Fruit fly (Drosophila melanogaster) whole organism, pupa: ENCODE measurements around the gene CG45080.

ENCODE experiments used
- CG10348 ChIP-seq: fragments of 200-800 bp; sonication (Bioruptor generic); IDR thresholded peaks from 2 replicates; pipeline ENCODE4 v1.3.6; 2022; ENCODE audit warnings: missing biosample characterization, missing genetic modification characterization
- CG12605 ChIP-seq: fragments of 200-800 bp; sonication (Bioruptor generic); IDR thresholded peaks from 2 replicates; pipeline ENCODE4 v1.3.6; 2022; ENCODE audit warnings: missing biosample characterization, missing genetic modification characterization
- CG13204 ChIP-seq: fragments of 200-800 bp; sonication (Bioruptor generic); optimal IDR thresholded peaks from 2 replicates; lab custom pipeline; 2018; ENCODE audit warnings: missing biosample characterization, mild to moderate bottlenecking, missing genetic modification characterization, moderate library complexity
- CG15710 ChIP-seq: fragments of 200-800 bp; sonication (Bioruptor generic); optimal IDR thresholded peaks from 2 replicates; lab custom pipeline; 2018; ENCODE audit warnings: missing biosample characterization, mild to moderate bottlenecking, missing genetic modification characterization, moderate library complexity
- CG17806 ChIP-seq: fragments of 200-800 bp; sonication (Bioruptor generic); optimal IDR thresholded peaks from 2 replicates; lab custom pipeline; 2018; ENCODE audit warnings: missing biosample characterization, mild to moderate bottlenecking, missing genetic modification characterization, moderate library complexity
- CG32121 ChIP-seq: fragments of 200-800 bp; sonication (Bioruptor generic); IDR thresholded peaks from 2 replicates; pipeline ENCODE4 v1.3.6; 2022; ENCODE audit warnings: missing biosample characterization, missing genetic modification characterization
- CG34367 ChIP-seq: fragments of 200-800 bp; sonication (Bioruptor generic); optimal IDR thresholded peaks from 2 replicates; lab custom pipeline; 2018; ENCODE audit warnings: missing biosample characterization, mild to moderate bottlenecking, missing genetic modification characterization
- CG4496 ChIP-seq: fragments of 200-800 bp; sonication (Bioruptor generic); IDR thresholded peaks from 3 replicates; pipeline ENCODE4 v1.3.6; 2022; ENCODE audit warnings: missing biosample characterization, missing genetic modification characterization
- CG8301 ChIP-seq: fragments of 200-800 bp; sonication (Bioruptor generic); optimal IDR thresholded peaks from 2 replicates; lab custom pipeline; 2018; ENCODE audit warnings: missing biosample characterization, mild to moderate bottlenecking, missing genetic modification characterization
- D1 ChIP-seq: fragments of 200-800 bp; sonication (Bioruptor generic); optimal IDR thresholded peaks from 2 replicates; lab custom pipeline; 2018; ENCODE audit warnings: missing biosample characterization, mild to moderate bottlenecking, missing genetic modification characterization, moderate library complexity
- EcR ChIP-seq: fragments of 200-800 bp; sonication (Bioruptor generic); optimal IDR thresholded peaks from 3 replicates; lab custom pipeline; 2019; ENCODE audit warnings: missing biosample characterization, missing genetic modification characterization, mild to moderate bottlenecking, moderate library complexity, missing genetic modification reagents
- Pif1A ChIP-seq: fragments of 200-800 bp; sonication (Bioruptor generic); optimal IDR thresholded peaks from 3 replicates; lab custom pipeline; 2016; ENCODE audit warnings: missing biosample characterization, missing genetic modification characterization
- Snoo ChIP-seq: fragments of 200-800 bp; sonication (Bioruptor generic); optimal IDR thresholded peaks from 3 replicates; lab custom pipeline; 2017; ENCODE audit warnings: missing biosample characterization, mild to moderate bottlenecking, missing genetic modification characterization, inconsistent platforms
- rn ChIP-seq: fragments of 200-800 bp; sonication (Bioruptor generic); IDR thresholded peaks from 2 replicates; pipeline ENCODE4 v1.3.6; 2022; ENCODE audit warnings: missing biosample characterization, missing genetic modification characterization

DNA sequence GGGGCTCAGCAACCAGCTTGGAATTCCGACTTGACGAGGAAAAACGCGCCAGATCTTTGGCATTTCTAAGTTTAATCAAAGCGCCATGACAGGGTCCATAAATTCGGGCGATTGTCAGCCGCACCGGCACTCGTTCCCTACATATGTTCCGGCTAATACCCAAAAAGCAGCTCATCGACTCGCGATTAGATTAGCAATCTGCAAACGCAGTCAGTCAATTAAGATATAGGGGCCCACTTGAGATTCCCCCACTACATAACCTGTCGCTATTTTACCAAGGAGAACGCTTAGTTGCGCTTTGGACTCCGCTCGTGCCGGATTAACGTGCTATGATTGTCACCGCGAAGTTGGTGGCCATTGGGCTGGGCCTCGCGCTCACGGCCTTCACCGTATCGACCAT is 24.6 kb downstream of the CG45080 start, which contains the start of gene CG8773:
- TF ChIP-seq CG8301 (tag; lab: Kevin White, UChicago) (no peak), CG15710 (no peak), CG17806 (tag; lab: Kevin White, UChicago) (no peak), Pif1A (GFP tag; lab: Kevin White, UChicago) (no peak), CG4496 (GFP tag; lab: Robert Waterston, UW) (no peak), CG34367 (no peak), rn (GFP tag; lab: Robert Waterston, UW) (no peak), EcR (GFP tag; lab: Kevin White, UChicago) (no peak), CG13204 (GFP tag; lab: Kevin White, UChicago) (no peak), Snoo (tag; lab: Kevin White, UChicago) (no peak), CG32121 (GFP tag; lab: Robert Waterston, UW) (no peak), CG12605 (GFP tag; lab: Robert Waterston, UW) (no peak), CG10348 (GFP tag; lab: Robert Waterston, UW) (no peak), D1 (tag; lab: Kevin White, UChicago) (no peak)
